Worm (Caenorhabditis elegans) whole organism, L4 larva: ENCODE measurements around the gene F40G12.2.

ENCODE experiments used
- F26F4.8 ChIP-seq: fragments of 200-800 bp; sonication (Bioruptor generic); conservative IDR thresholded peaks from 2 replicates; pipeline ENCODE4 v1.3.6; 2022; ENCODE audit warnings: missing genetic modification characterization, missing compliant biosample characterization
- F37D6.2 ChIP-seq: sonication (generic microtip); optimal IDR thresholded peaks from 2 replicates; lab custom pipeline; 2016; ENCODE audit warnings: mild to moderate bottlenecking, missing genetic modification characterization, missing compliant biosample characterization
- F49E8.2 ChIP-seq: sonication (generic microtip); optimal IDR thresholded peaks from 2 replicates; lab custom pipeline; 2016; ENCODE audit warnings: missing compliant biosample characterization, mild to moderate bottlenecking, missing genetic modification characterization, borderline replicate concordance
- Y75B8A.6 ChIP-seq: fragments of 200-800 bp; sonication (Bioruptor generic); IDR thresholded peaks from 2 replicates; pipeline ENCODE4 v1.3.6; 2022; ENCODE audit warnings: missing genetic modification reagents, missing genetic modification characterization, missing compliant biosample characterization
- aha-1 ChIP-seq: fragments of 150-350 bp; peaks from one replicate; lab custom pipeline; 2014; ENCODE audit warnings: missing biosample characterization, missing genetic modification characterization
- ama-1 ChIP-seq: fragments of 150-350 bp; optimal IDR thresholded peaks from 2 replicates; lab custom pipeline; 2014; ENCODE audit warnings: inconsistent platforms, mixed read lengths
- ceh-28 ChIP-seq: fragments of 150-350 bp; optimal IDR thresholded peaks from 2 replicates; lab custom pipeline; 2014; ENCODE audit warnings: missing biosample characterization, missing genetic modification reagents, missing genetic modification characterization
- ceh-32 ChIP-seq: sonication (generic microtip); optimal IDR thresholded peaks from 2 replicates; lab custom pipeline; 2016; ENCODE audit warnings: mild to moderate bottlenecking, missing genetic modification characterization, missing compliant biosample characterization; ENCODE audit not compliant: poor library complexity
- ceh-44 ChIP-seq: fragments of 200-800 bp; sonication (Bioruptor generic); IDR thresholded peaks from 2 replicates; pipeline ENCODE4 v1.3.6; 2022; ENCODE audit warnings: missing genetic modification reagents, missing genetic modification characterization, missing compliant biosample characterization
- ctbp-1 ChIP-seq: fragments of 200-800 bp; sonication (Bioruptor generic); IDR thresholded peaks from 2 replicates; pipeline ENCODE4 v1.3.6; 2022; ENCODE audit warnings: missing genetic modification reagents, missing genetic modification characterization, missing compliant biosample characterization
- daf-8 ChIP-seq: fragments of 200-800 bp; sonication (Bioruptor generic); IDR thresholded peaks from 2 replicates; pipeline ENCODE4 v1.3.6; 2022; ENCODE audit warnings: missing genetic modification characterization, missing compliant biosample characterization
- dmd-6 ChIP-seq: fragments of 200-800 bp; sonication (Bioruptor generic); IDR thresholded peaks from 2 replicates; pipeline ENCODE4 v1.3.6; 2022; ENCODE audit warnings: missing genetic modification reagents, missing genetic modification characterization, missing compliant biosample characterization
- duxl-1 ChIP-seq: sonication (generic microtip); optimal IDR thresholded peaks from 2 replicates; lab custom pipeline; 2016; ENCODE audit warnings: mild to moderate bottlenecking, missing genetic modification characterization, moderate library complexity, missing compliant biosample characterization; ENCODE audit not compliant: poor library complexity
- dve-1 ChIP-seq: sonication (generic microtip); optimal IDR thresholded peaks from 2 replicates; lab custom pipeline; 2017; ENCODE audit warnings: antibody characterized with exemption, mild to moderate bottlenecking, missing genetic modification characterization, missing compliant biosample characterization; ENCODE audit not compliant: insufficient read depth
- lim-7 ChIP-seq: fragments of 200-800 bp; sonication (Bioruptor generic); IDR thresholded peaks from 2 replicates; pipeline ENCODE4 v1.3.6; 2022; ENCODE audit warnings: missing genetic modification characterization, missing compliant biosample characterization
- lin-1 ChIP-seq: fragments of 200-800 bp; sonication (Bioruptor generic); IDR thresholded peaks from 2 replicates; pipeline ENCODE4 v1.3.6; 2022; ENCODE audit warnings: missing genetic modification reagents, missing genetic modification characterization, missing compliant biosample characterization
- lin-38 ChIP-seq: fragments of 200-800 bp; sonication (Bioruptor generic); IDR thresholded peaks from 2 replicates; pipeline ENCODE4 v1.3.6; 2022; ENCODE audit warnings: missing genetic modification reagents, missing genetic modification characterization, missing compliant biosample characterization
- lin-39 ChIP-seq: fragments of 150-350 bp; optimal IDR thresholded peaks from 2 replicates; lab custom pipeline; 2014; ENCODE audit warnings: missing biosample characterization, missing genetic modification reagents, missing genetic modification characterization
- madf-5 ChIP-seq, 2 experiments: fragments of 200-800 bp; sonication (Bioruptor generic); IDR thresholded peaks; 2 replicates each; pipeline ENCODE4 v1.3.6; 2022; ENCODE audit warnings: missing compliant biosample characterization in 2 of 2, missing genetic modification characterization in 2 of 2
- mxl-3 ChIP-seq: fragments of 200-800 bp; sonication (Bioruptor generic); optimal IDR thresholded peaks from 2 replicates; lab custom pipeline; 2018; ENCODE audit warnings: mild to moderate bottlenecking, missing genetic modification characterization, missing compliant biosample characterization
- nhr-102 ChIP-seq: sonication (generic microtip); optimal IDR thresholded peaks from 2 replicates; lab custom pipeline; 2016; ENCODE audit warnings: mild to moderate bottlenecking, missing genetic modification characterization, moderate library complexity, missing compliant biosample characterization
- nhr-11 ChIP-seq: fragments of 150-350 bp; optimal IDR thresholded peaks from 2 replicates; lab custom pipeline; 2014; ENCODE audit warnings: missing biosample characterization, missing genetic modification characterization
- nhr-237 ChIP-seq: sonication (generic microtip); optimal IDR thresholded peaks from 2 replicates; lab custom pipeline; 2017; ENCODE audit warnings: missing biosample characterization, missing genetic modification characterization
- nhr-25 ChIP-seq: sonication (generic microtip); optimal IDR thresholded peaks from 2 replicates; lab custom pipeline; 2017; ENCODE audit warnings: missing genetic modification characterization, mild to moderate bottlenecking, missing compliant biosample characterization, antibody characterized with exemption, moderate library complexity, borderline replicate concordance; ENCODE audit not compliant: insufficient read depth
- nhr-28 ChIP-seq: fragments of 150-350 bp; optimal IDR thresholded peaks from 2 replicates; lab custom pipeline; 2014; ENCODE audit warnings: missing biosample characterization, missing genetic modification characterization
- nhr-77 ChIP-seq: fragments of 150-350 bp; optimal IDR thresholded peaks from 2 replicates; lab custom pipeline; 2014; ENCODE audit warnings: missing biosample characterization, missing genetic modification characterization
- pha-4 ChIP-seq, 2 experiments: fragments of 150-350 bp in 1 of 2; fragments of 200-800 bp in 1 of 2; sonication (Bioruptor generic) in 1 of 2; IDR thresholded peaks in 1 of 2; optimal IDR thresholded peaks in 1 of 2; 2 replicates each; pipeline versions ENCODE4 v1.3.6 to Lab custom; 2014 to 2022; ENCODE audit warnings: missing genetic modification characterization in 2 of 2, missing genetic modification reagents in 2 of 2, missing biosample characterization in 1 of 2, missing compliant biosample characterization in 1 of 2
- rbr-2 ChIP-seq: sonication (generic microtip); optimal IDR thresholded peaks from 2 replicates; lab custom pipeline; 2016; ENCODE audit warnings: missing genotype, missing genetic modification characterization, missing compliant biosample characterization
- sdz-12 ChIP-seq: fragments of 200-800 bp; sonication (Bioruptor generic); optimal IDR thresholded peaks from 2 replicates; lab custom pipeline; 2018; ENCODE audit warnings: mild to moderate bottlenecking, missing genetic modification characterization, missing compliant biosample characterization
- spr-1 ChIP-seq: sonication (generic microtip); optimal IDR thresholded peaks from 2 replicates; lab custom pipeline; 2016; ENCODE audit warnings: mild to moderate bottlenecking, missing genetic modification characterization, missing compliant biosample characterization
- tag-97 ChIP-seq: fragments of 200-800 bp; sonication (Bioruptor generic); IDR thresholded peaks from 2 replicates; pipeline ENCODE4 v1.3.6; 2022; ENCODE audit warnings: missing genetic modification characterization, missing compliant biosample characterization
- tra-1 ChIP-seq: fragments of 200-800 bp; sonication (Bioruptor generic); IDR thresholded peaks from 2 replicates; pipeline ENCODE4 v1.3.6; 2022; ENCODE audit warnings: missing genetic modification reagents, missing genetic modification characterization, missing compliant biosample characterization
- vab-7 ChIP-seq: fragments of 200-800 bp; sonication (Bioruptor generic); IDR thresholded peaks from 2 replicates; pipeline ENCODE4 v1.3.6; 2022; ENCODE audit warnings: missing genetic modification reagents, missing genetic modification characterization, missing compliant biosample characterization
- zag-1 ChIP-seq: fragments of 150-350 bp; optimal IDR thresholded peaks from 2 replicates; lab custom pipeline; 2014; ENCODE audit warnings: missing biosample characterization, missing genetic modification characterization
- zfp-2 ChIP-seq: sonication (generic microtip); optimal IDR thresholded peaks from 2 replicates; lab custom pipeline; 2016; ENCODE audit warnings: mild to moderate bottlenecking, missing genetic modification characterization, missing compliant biosample characterization
- zip-2 ChIP-seq: fragments of 150-350 bp; optimal IDR thresholded peaks from 2 replicates; lab custom pipeline; 2014; ENCODE audit warnings: missing biosample characterization, missing genetic modification characterization
- ztf-11 ChIP-seq: fragments of 150-350 bp; optimal IDR thresholded peaks from 2 replicates; lab custom pipeline; 2014; ENCODE audit warnings: missing biosample characterization, missing genetic modification characterization

F40G12.2 gene

DNA sequence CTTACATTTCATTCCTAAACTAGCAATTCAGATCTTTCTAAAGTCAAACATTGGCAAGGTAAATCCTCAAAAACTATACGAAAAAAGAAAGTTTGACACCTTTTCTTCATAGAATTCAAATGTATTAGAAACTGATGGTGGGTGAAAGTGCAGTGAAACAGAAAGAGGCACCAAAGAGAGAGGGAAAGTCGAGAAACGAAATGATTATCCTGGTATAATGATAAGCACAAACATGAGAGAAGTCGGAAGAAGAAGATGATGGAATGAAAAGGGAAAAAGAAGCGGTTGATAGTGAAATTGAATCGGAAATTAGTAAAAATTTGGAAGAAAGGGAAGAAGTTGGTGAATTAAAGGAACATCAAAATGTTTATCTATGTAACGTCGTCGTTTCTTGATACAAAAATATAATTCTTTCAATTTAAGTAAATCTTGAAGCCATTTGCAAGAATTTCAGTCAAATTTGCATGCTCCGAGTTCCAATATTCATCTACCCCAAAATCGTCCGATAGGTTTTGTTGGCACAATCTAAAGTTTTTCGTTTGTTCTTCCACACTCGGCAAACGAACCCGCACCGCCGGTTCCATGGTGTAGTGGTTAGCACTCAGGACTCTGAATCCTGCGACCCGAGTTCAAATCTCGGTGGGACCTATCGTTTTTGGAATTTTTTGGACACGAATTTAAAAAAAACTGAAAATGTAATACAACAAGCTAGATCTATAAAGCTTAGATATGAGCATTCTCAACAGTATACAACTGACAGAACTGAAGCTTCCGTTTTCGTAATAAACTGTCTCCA, 29.7 kb downstream of the F40G12.2 start:
- no peak for TF ChIP-seq zfp-2
- no peak for TF ChIP-seq nhr-102 (tag; lab: Kevin White, UChicago)
- TF ChIP-seq lin-39 (tag; lab: Kevin White, UChicago) = no peak
- TF ChIP-seq lin-38 (GFP tag; lab: Robert Waterston, UW) = 0 out of 2 replicates have a peak, but pooled peaks have one; percentile 18
- 0 out of 2 replicates have a peak, but pooled peaks have one; percentile 74 for TF ChIP-seq ceh-44 (GFP tag; lab: Robert Waterston, UW)
- TF ChIP-seq dmd-6 (GFP tag; lab: Robert Waterston, UW) = 0 out of 2 replicates have a peak, but pooled peaks have one; percentile 22
- 0 out of 2 replicates have a peak, but pooled peaks have one; percentile 59 for TF ChIP-seq vab-7 (GFP tag; lab: Robert Waterston, UW)
- TF ChIP-seq pha-4 (GFP tag; IDR thresholded peaks at IDR 0.05; lab: Robert Waterston, UW) = peak; percentile 54; the same call in 1 of the 2 replicates
- TF ChIP-seq pha-4 (tag; optimal IDR thresholded peaks at IDR 0.05; lab: Kevin White, UChicago) = no peak
- TF ChIP-seq F37D6.2 = no peak
- TF ChIP-seq lim-7 = peak; percentile 68; the same call in 1 of the 2 replicates
- TF ChIP-seq tra-1 (GFP tag; lab: Robert Waterston, UW) = no peak
- peak; percentile 46 for TF ChIP-seq aha-1 (tag; lab: Kevin White, UChicago)
- no peak for TF ChIP-seq dve-1 (tag; lab: Kevin White, UChicago)
- no peak for TF ChIP-seq nhr-77 (tag; lab: Kevin White, UChicago)
- no peak for TF ChIP-seq madf-5 (GFP tag; IDR thresholded peaks at IDR 0.05; lab: Robert Waterston, UW)
- no peak for TF ChIP-seq lin-1 (GFP tag; lab: Robert Waterston, UW)
- no peak for TF ChIP-seq ztf-11 (tag; lab: Kevin White, UChicago)
- 0 out of 2 replicates have a peak, but pooled peaks have one; percentile 31 for TF ChIP-seq ctbp-1 (GFP tag; lab: Robert Waterston, UW)
- no peak for TF ChIP-seq duxl-1
- no peak for TF ChIP-seq tag-97 (GFP tag; lab: Robert Waterston, UW)
- TF ChIP-seq nhr-11 = no peak
- no peak for TF ChIP-seq zag-1

DNA sequence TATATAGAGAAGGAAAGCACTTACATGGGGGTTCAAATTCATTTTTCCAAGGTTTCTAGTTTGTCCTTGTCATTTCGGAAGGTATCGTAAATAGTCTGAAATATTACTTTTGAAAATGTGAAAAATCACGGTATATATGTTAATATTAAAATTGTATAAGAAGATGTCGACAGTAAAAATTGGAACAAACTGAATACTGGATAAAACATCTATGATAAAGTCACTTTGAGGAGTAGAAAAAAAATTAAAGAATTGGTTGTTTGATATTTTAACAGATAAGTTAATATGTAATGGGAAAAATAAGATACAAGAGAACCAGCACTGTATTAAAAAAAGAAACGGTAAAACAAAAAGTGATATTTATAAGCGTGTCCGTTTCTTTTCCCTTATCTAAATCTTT, 34.4 kb downstream of the F40G12.2 start, which contains the start of gene nep-21:
Gene nep-21 (minus strand): TSS at position 101 of the 400 bp plus-strand sequence.
- TF ChIP-seq spr-1 (tag; lab: Kevin White, UChicago) (no peak), rbr-2 (tag; lab: Kevin White, UChicago) (no peak), lim-7 (no peak), nhr-28 (tag; lab: Kevin White, UChicago) (no peak), nhr-237 (tag; lab: Kevin White, UChicago) (no peak), zip-2 (no peak), ama-1 (lab: Kevin White, UChicago) (no peak), ceh-28 (tag; lab: Kevin White, UChicago) (no peak), nhr-25 (tag; lab: Kevin White, UChicago) (no peak), Y75B8A.6 (no peak), sdz-12 (no peak), ctbp-1 (GFP tag; lab: Robert Waterston, UW) (no peak), daf-8 (GFP tag; lab: Robert Waterston, UW) (no peak), ceh-32 (no peak), F37D6.2 (no peak), mxl-3 (no peak), F26F4.8 (GFP tag; lab: Robert Waterston, UW) (no peak), F49E8.2 (tag; lab: Kevin White, UChicago) (no peak)
